Fruit fly (Drosophila melanogaster) whole organism, prepupa: ENCODE data around the gene CG3009.

Experiments used
- Blimp-1 ChIP-seq: fragments of 200-800 bp; sonication (Bioruptor generic); optimal IDR thresholded peaks from 3 replicates; lab custom pipeline; 2017; ENCODE audit warnings: missing biosample characterization, missing genetic modification characterization, mild to moderate bottlenecking, moderate library complexity, missing genetic modification reagents
- CG10631 ChIP-seq: fragments of 200-800 bp; sonication (Bioruptor generic); optimal IDR thresholded peaks from 2 replicates; lab custom pipeline; 2016; ENCODE audit warnings: missing biosample characterization, missing genetic modification characterization
- CG10669 ChIP-seq: fragments of 200-800 bp; sonication (Bioruptor generic); optimal IDR thresholded peaks from 3 replicates; lab custom pipeline; 2018; ENCODE audit warnings: missing biosample characterization, mild to moderate bottlenecking, missing genetic modification characterization, moderate library complexity
- CG11294 ChIP-seq: fragments of 200-800 bp; sonication (Bioruptor generic); IDR thresholded peaks from 2 replicates; pipeline ENCODE4 v1.3.6; 2022; ENCODE audit warnings: missing biosample characterization, missing genetic modification characterization
- CG11762 ChIP-seq: fragments of 200-800 bp; sonication (Bioruptor generic); optimal IDR thresholded peaks from 3 replicates; lab custom pipeline; 2016; ENCODE audit warnings: missing biosample characterization, missing genetic modification characterization; ENCODE audit not compliant: insufficient read depth
- CG11902 ChIP-seq: fragments of 200-800 bp; sonication (Bioruptor generic); optimal IDR thresholded peaks from 3 replicates; lab custom pipeline; 2016; ENCODE audit warnings: missing biosample characterization, missing genetic modification characterization
- CG15336 ChIP-seq: fragments of 200-800 bp; sonication (Bioruptor generic); IDR thresholded peaks from 2 replicates; pipeline ENCODE4 v1.3.6; 2022; ENCODE audit warnings: missing biosample characterization, missing genetic modification characterization
- CG1621 ChIP-seq: fragments of 200-800 bp; sonication (Bioruptor generic); optimal IDR thresholded peaks from 3 replicates; lab custom pipeline; 2018; ENCODE audit warnings: missing biosample characterization, mild to moderate bottlenecking, missing genetic modification characterization
- CG16779 ChIP-seq: fragments of 200-800 bp; sonication (Bioruptor generic); optimal IDR thresholded peaks from 3 replicates; lab custom pipeline; 2017; ENCODE audit warnings: missing biosample characterization, mild to moderate bottlenecking, missing genetic modification characterization
- CG3032 ChIP-seq: fragments of 200-800 bp; optimal IDR thresholded peaks from 2 replicates; lab custom pipeline; 2019; ENCODE audit warnings: missing biosample characterization, mild to moderate bottlenecking, missing genetic modification characterization, moderate library complexity
- CG31627 ChIP-seq: fragments of 200-800 bp; sonication (Bioruptor generic); optimal IDR thresholded peaks from 3 replicates; lab custom pipeline; 2016; ENCODE audit warnings: missing biosample characterization, missing genetic modification characterization
- CG32006 ChIP-seq: fragments of 200-800 bp; sonication (Bioruptor generic); optimal IDR thresholded peaks from 3 replicates; lab custom pipeline; 2017; ENCODE audit warnings: missing biosample characterization, mild to moderate bottlenecking, missing genetic modification characterization
- CG34406 ChIP-seq: fragments of 200-800 bp; sonication (Bioruptor generic); optimal IDR thresholded peaks from 3 replicates; lab custom pipeline; 2016; ENCODE audit warnings: missing biosample characterization, missing genetic modification characterization
- CG4318 ChIP-seq: fragments of 200-800 bp; sonication (Bioruptor generic); optimal IDR thresholded peaks from 3 replicates; lab custom pipeline; 2017; ENCODE audit warnings: missing biosample characterization, mild to moderate bottlenecking, missing genetic modification characterization
- CG6163 ChIP-seq: fragments of 200-800 bp; sonication (Bioruptor generic); IDR thresholded peaks from 3 replicates; pipeline ENCODE4 v1.3.6; 2022; ENCODE audit warnings: missing biosample characterization, missing genetic modification characterization
- CG6276 ChIP-seq: fragments of 200-800 bp; sonication (Bioruptor generic); optimal IDR thresholded peaks from 2 replicates; lab custom pipeline; 2017; ENCODE audit warnings: missing biosample characterization, mild to moderate bottlenecking, missing genetic modification characterization
- CG6792 ChIP-seq: fragments of 200-800 bp; sonication (Bioruptor generic); optimal IDR thresholded peaks from 3 replicates; lab custom pipeline; 2016; ENCODE audit warnings: missing biosample characterization, missing genetic modification characterization
- CG6808 ChIP-seq: fragments of 200-800 bp; sonication (Bioruptor generic); optimal IDR thresholded peaks from 3 replicates; lab custom pipeline; 2017; ENCODE audit warnings: missing biosample characterization, missing genetic modification characterization, mild to moderate bottlenecking, moderate library complexity, missing genetic modification reagents
- CG6854 ChIP-seq: fragments of 200-800 bp; sonication (Bioruptor generic); optimal IDR thresholded peaks from 2 replicates; lab custom pipeline; 2017; ENCODE audit warnings: missing biosample characterization, mild to moderate bottlenecking, missing genetic modification characterization
- CG7368 ChIP-seq: fragments of 200-800 bp; sonication (Bioruptor generic); optimal IDR thresholded peaks from 3 replicates; lab custom pipeline; 2016; ENCODE audit warnings: missing biosample characterization, missing genetic modification characterization
- CG8319 ChIP-seq: fragments of 200-800 bp; sonication (Bioruptor generic); optimal IDR thresholded peaks from 3 replicates; lab custom pipeline; 2016; ENCODE audit warnings: missing biosample characterization, missing genetic modification characterization
- CG8632 ChIP-seq: fragments of 200-800 bp; sonication (Bioruptor generic); optimal IDR thresholded peaks from 3 replicates; lab custom pipeline; 2016; ENCODE audit warnings: missing biosample characterization, missing genetic modification characterization
- Eip75B ChIP-seq: fragments of 200-800 bp; sonication (Bioruptor generic); optimal IDR thresholded peaks from 3 replicates; lab custom pipeline; 2016; ENCODE audit warnings: missing biosample characterization, missing genetic modification characterization
- Eip78C ChIP-seq: fragments of 200-800 bp; sonication (Bioruptor generic); peaks from one replicate; lab custom pipeline; 2016; ENCODE audit warnings: missing biosample characterization, missing genetic modification characterization
- Eip93F ChIP-seq: fragments of 200-800 bp; sonication (Bioruptor generic); optimal IDR thresholded peaks from 2 replicates; lab custom pipeline; 2016; ENCODE audit warnings: missing biosample characterization, mild to moderate bottlenecking, missing genetic modification characterization
- Ets21C ChIP-seq: fragments of 200-800 bp; sonication (Bioruptor generic); optimal IDR thresholded peaks from 3 replicates; lab custom pipeline; 2016; ENCODE audit warnings: missing biosample characterization, missing genetic modification characterization
- Ets96B ChIP-seq: fragments of 200-800 bp; optimal IDR thresholded peaks from 2 replicates; lab custom pipeline; 2019; ENCODE audit warnings: missing biosample characterization, mild to moderate bottlenecking, missing genetic modification characterization, moderate library complexity
- Gug ChIP-seq: fragments of 200-800 bp; sonication (Bioruptor generic); IDR thresholded peaks from 2 replicates; pipeline ENCODE4 v1.3.6; 2022; ENCODE audit warnings: missing biosample characterization, missing genetic modification characterization
- Hr38 ChIP-seq: sonication (Bioruptor generic); optimal IDR thresholded peaks from 2 replicates; lab custom pipeline; 2016; ENCODE audit warnings: missing biosample characterization, missing genetic modification characterization
- Hr39 ChIP-seq: fragments of 200-800 bp; sonication (Bioruptor generic); optimal IDR thresholded peaks from 2 replicates; lab custom pipeline; 2016; ENCODE audit warnings: missing biosample characterization, missing genetic modification characterization
- Hr4 ChIP-seq: fragments of 200-800 bp; sonication (Bioruptor generic); optimal IDR thresholded peaks from 3 replicates; lab custom pipeline; 2016; ENCODE audit warnings: missing biosample characterization, missing genetic modification characterization
- Lpt ChIP-seq: fragments of 200-800 bp; sonication (Bioruptor generic); optimal IDR thresholded peaks from 3 replicates; lab custom pipeline; 2016; ENCODE audit warnings: missing biosample characterization, missing genetic modification characterization
- OdsH ChIP-seq: fragments of 200-800 bp; sonication (Bioruptor generic); optimal IDR thresholded peaks from 3 replicates; lab custom pipeline; 2016; ENCODE audit warnings: missing biosample characterization, missing genetic modification characterization
- Smox ChIP-seq: fragments of 200-800 bp; sonication (Bioruptor generic); optimal IDR thresholded peaks from 3 replicates; lab custom pipeline; 2016; ENCODE audit warnings: missing biosample characterization, missing genetic modification characterization
- Sox102F ChIP-seq: fragments of 200-800 bp; sonication (Bioruptor generic); optimal IDR thresholded peaks from 2 replicates; lab custom pipeline; 2016; ENCODE audit warnings: missing biosample characterization, mild to moderate bottlenecking, missing genetic modification characterization
- Sox14 ChIP-seq: fragments of 200-800 bp; sonication (Bioruptor generic); optimal IDR thresholded peaks from 3 replicates; lab custom pipeline; 2016; ENCODE audit warnings: missing biosample characterization, missing genetic modification characterization
- Sox15 ChIP-seq: fragments of 200-800 bp; sonication (Bioruptor generic); optimal IDR thresholded peaks from 3 replicates; lab custom pipeline; 2016; ENCODE audit warnings: missing biosample characterization, missing genetic modification characterization
- achi ChIP-seq: fragments of 200-800 bp; sonication (Bioruptor generic); optimal IDR thresholded peaks from 3 replicates; lab custom pipeline; 2016; ENCODE audit warnings: missing biosample characterization, missing genetic modification characterization
- acj6 ChIP-seq: fragments of 200-800 bp; sonication (Bioruptor generic); optimal IDR thresholded peaks from 3 replicates; lab custom pipeline; 2016; ENCODE audit warnings: missing biosample characterization, missing genetic modification characterization
- dac ChIP-seq: fragments of 200-800 bp; sonication (Bioruptor generic); optimal IDR thresholded peaks from 2 replicates; lab custom pipeline; 2017; ENCODE audit warnings: missing biosample characterization, mild to moderate bottlenecking, missing genetic modification characterization
- dsx ChIP-seq: fragments of 200-800 bp; optimal IDR thresholded peaks from 3 replicates; lab custom pipeline; 2019; ENCODE audit warnings: missing biosample characterization, mild to moderate bottlenecking, missing genetic modification characterization, moderate library complexity; ENCODE audit not compliant: poor library complexity, severe bottlenecking
- eg ChIP-seq: fragments of 200-800 bp; sonication (Bioruptor generic); IDR thresholded peaks from 3 replicates; pipeline ENCODE4 v1.3.6; 2022; ENCODE audit warnings: missing biosample characterization, missing genetic modification characterization
- esn ChIP-seq: fragments of 200-800 bp; sonication (Bioruptor generic); optimal IDR thresholded peaks from 2 replicates; lab custom pipeline; 2016; ENCODE audit warnings: missing biosample characterization, mild to moderate bottlenecking, missing genetic modification characterization, moderate library complexity
- fd59A ChIP-seq: fragments of 200-800 bp; sonication (Bioruptor generic); optimal IDR thresholded peaks from 2 replicates; lab custom pipeline; 2017; ENCODE audit warnings: missing biosample characterization, mild to moderate bottlenecking, missing genetic modification characterization, missing genetic modification reagents
- fkh ChIP-seq: fragments of 200-800 bp; sonication (Bioruptor generic); optimal IDR thresholded peaks from 3 replicates; lab custom pipeline; 2017; ENCODE audit warnings: missing biosample characterization, mild to moderate bottlenecking, missing genetic modification characterization, moderate library complexity
- lz ChIP-seq: fragments of 200-800 bp; sonication (Bioruptor generic); optimal IDR thresholded peaks from 3 replicates; lab custom pipeline; 2016; ENCODE audit warnings: missing biosample characterization, missing genetic modification characterization
- pdm3 ChIP-seq: fragments of 200-800 bp; sonication (Bioruptor generic); optimal IDR thresholded peaks from 3 replicates; lab custom pipeline; 2016; ENCODE audit warnings: missing biosample characterization, missing genetic modification characterization
- salr ChIP-seq, 2 experiments: fragments of 200-800 bp; sonication (Bioruptor generic); optimal IDR thresholded peaks; 3 replicates each; lab custom pipeline; 2016 to 2018; ENCODE audit warnings: missing biosample characterization in 2 of 2, missing genetic modification characterization in 2 of 2, mild to moderate bottlenecking in 1 of 2
- spab ChIP-seq: fragments of 200-800 bp; sonication (Bioruptor generic); optimal IDR thresholded peaks from 2 replicates; lab custom pipeline; 2017; ENCODE audit warnings: missing biosample characterization, mild to moderate bottlenecking, missing genetic modification characterization, missing genetic modification reagents
- ss ChIP-seq, 2 experiments: fragments of 200-800 bp; sonication (Bioruptor generic); optimal IDR thresholded peaks; 2 replicates in 1 of 2; 3 replicates in 1 of 2; lab custom pipeline; 2017 to 2018; ENCODE audit warnings: mild to moderate bottlenecking in 2 of 2, missing biosample characterization in 2 of 2, missing genetic modification characterization in 2 of 2, moderate library complexity in 1 of 2
- svp ChIP-seq: fragments of 200-800 bp; sonication (Bioruptor generic); peaks from one replicate; lab custom pipeline; 2016; ENCODE audit warnings: missing biosample characterization, missing genetic modification characterization
- topi ChIP-seq: fragments of 200-800 bp; sonication (Bioruptor generic); optimal IDR thresholded peaks from 3 replicates; lab custom pipeline; 2016; ENCODE audit warnings: missing biosample characterization, missing genetic modification characterization
- vri ChIP-seq: fragments of 200-800 bp; sonication (Bioruptor generic); optimal IDR thresholded peaks from 3 replicates; lab custom pipeline; 2016; ENCODE audit warnings: missing biosample characterization, mild to moderate bottlenecking, missing genetic modification characterization

Gene CG3009

dm6 chrX:4699775-4700174 lies 33.3 kb upstream of the CG3009 start:
- no peak for TF ChIP-seq CG6808 (GFP tag; lab: Kevin White, UChicago)
- TF ChIP-seq svp: peak; percentile 71
- TF ChIP-seq CG11762 (GFP tag; lab: Kevin White, UChicago): no peak
- peak; percentile 19 for TF ChIP-seq acj6 (GFP tag; lab: Kevin White, UChicago)
- peak; percentile 18 for TF ChIP-seq CG6792
- TF ChIP-seq CG34406 (GFP tag; lab: Kevin White, UChicago): peak; percentile 12
- TF ChIP-seq dac (GFP tag; lab: Kevin White, UChicago): no peak
- no peak; the same call in 2 of the 3 replicates for TF ChIP-seq eg
- peak; percentile 16 for TF ChIP-seq achi
- peak; percentile 65 for TF ChIP-seq Eip78C (GFP tag; lab: Kevin White, UChicago)
- TF ChIP-seq CG3032 (tag; lab: Kevin White, UChicago): no peak
- TF ChIP-seq Hr38: no peak
- TF ChIP-seq CG16779 (tag; lab: Kevin White, UChicago): no peak
- TF ChIP-seq Gug (GFP tag; lab: Robert Waterston, UW): no peak
- peak; percentile 47 for TF ChIP-seq Eip75B
- TF ChIP-seq topi (GFP tag; lab: Kevin White, UChicago): no peak
- TF ChIP-seq Ets96B: no peak
- no peak for TF ChIP-seq CG6854
- no peak for TF ChIP-seq fkh (GFP tag; lab: Kevin White, UChicago)
- TF ChIP-seq CG15336 (GFP tag; lab: Robert Waterston, UW): peak; percentile 24; the same call in 1 of the 2 replicates
- TF ChIP-seq CG7368: no peak
- TF ChIP-seq CG6163: no peak
- TF ChIP-seq Ets21C (GFP tag; lab: Kevin White, UChicago): no peak
- no peak for TF ChIP-seq Sox102F
- TF ChIP-seq Sox14 (GFP tag; lab: Kevin White, UChicago): no peak
- TF ChIP-seq Blimp-1: no peak
- no peak for TF ChIP-seq Eip93F (GFP tag; lab: Kevin White, UChicago)
- no peak for TF ChIP-seq CG11902
- TF ChIP-seq CG11294 (GFP tag; lab: Robert Waterston, UW): no peak
- TF ChIP-seq spab (GFP tag; lab: Kevin White, UChicago): no peak
- no peak for TF ChIP-seq Lpt (GFP tag; lab: Kevin White, UChicago)
- TF ChIP-seq CG4318 (GFP tag; lab: Kevin White, UChicago): no peak
- TF ChIP-seq dsx (GFP tag; lab: Kevin White, UChicago): no peak
- no peak for TF ChIP-seq CG6276 (GFP tag; lab: Kevin White, UChicago)
- peak; percentile 30 for TF ChIP-seq Smox
- no peak for TF ChIP-seq CG31627 (GFP tag; lab: Kevin White, UChicago)
- TF ChIP-seq CG1621 (tag; lab: Kevin White, UChicago): no peak
- peak; percentile 23 for TF ChIP-seq CG32006 (GFP tag; lab: Kevin White, UChicago)
- TF ChIP-seq OdsH: peak; percentile 3
- TF ChIP-seq pdm3 (GFP tag; lab: Kevin White, UChicago): peak; percentile 6
- no peak for TF ChIP-seq salr (GFP tag; optimal IDR thresholded peaks at IDR 0.05; lab: Kevin White, UChicago)
- no peak for TF ChIP-seq vri
- TF ChIP-seq CG8319: no peak
- peak; percentile 17 for TF ChIP-seq Hr39 (GFP tag; lab: Kevin White, UChicago)
- no peak for TF ChIP-seq fd59A
- peak; percentile 17 for TF ChIP-seq lz
- TF ChIP-seq ss (GFP tag; optimal IDR thresholded peaks at IDR 0.05; lab: Kevin White, UChicago): no peak
- no peak for TF ChIP-seq CG8632
- peak; percentile 29 for TF ChIP-seq esn (GFP tag; lab: Kevin White, UChicago)
- TF ChIP-seq Sox15 (GFP tag; lab: Kevin White, UChicago): no peak
- no peak for TF ChIP-seq CG10669
- TF ChIP-seq CG10631 (GFP tag; lab: Kevin White, UChicago): peak; percentile 19
- no peak for TF ChIP-seq Hr4 (GFP tag; lab: Kevin White, UChicago)
